Fruit fly (Drosophila melanogaster): ENCODE data around the gene Vps16A.
A peak's percentile ranks its signal among the peaks of the same experiment; 100 is the strongest.

The Vps16A gene

dm6 chr3R:9260421-9260973 lies 6.3 kb upstream of the Vps16A start, which contains the start of gene ATP6AP2 (continued):
- no peak for TF ChIP-seq CG17186 (GFP tag; optimal IDR thresholded peaks at IDR 0.05)
- TF ChIP-seq schlank (tag; optimal IDR thresholded peaks at IDR 0.05), result no peak
- no peak for TF ChIP-seq CG2678 (tag; optimal IDR thresholded peaks at IDR 0.05)
- peak; percentile 32 for TF ChIP-seq fd3F (GFP tag; optimal IDR thresholded peaks at IDR 0.05)
- TF ChIP-seq zen2 (GFP tag; IDR thresholded peaks at IDR 0.05; ENCODE audit: partially characterized antibody), result peak; percentile 48; the same call in 2 of the 3 replicates
- no peak for TF ChIP-seq CG30431 (GFP tag; optimal IDR thresholded peaks at IDR 0.05)
- no peak for TF ChIP-seq cg (GFP tag; optimal IDR thresholded peaks at IDR 0.05)
- TF ChIP-seq Adf1 (GFP tag; IDR thresholded peaks at IDR 0.05), result peak; percentile 32; the same call in 1 of the 2 replicates
- TF ChIP-seq CG18011 (GFP tag; optimal IDR thresholded peaks at IDR 0.05), result no peak
- peak; percentile 60 for TF ChIP-seq CG3281 (GFP tag; optimal IDR thresholded peaks at IDR 0.05)
- peak; percentile 66 for TF ChIP-seq CG32532 (GFP tag; IDR thresholded peaks at IDR 0.05)
- TF ChIP-seq stwl (tag; optimal IDR thresholded peaks at IDR 0.05), result peak; percentile 95
- no peak for TF ChIP-seq CG9876 (GFP tag; optimal IDR thresholded peaks at IDR 0.05)
- peak; percentile 90 for TF ChIP-seq crol (GFP tag; IDR thresholded peaks at IDR 0.05)
- no peak for TF ChIP-seq TFAM (GFP tag; optimal IDR thresholded peaks at IDR 0.05)
- peak; percentile 63 for TF ChIP-seq CG10267 (tag; optimal IDR thresholded peaks at IDR 0.05)
- TF ChIP-seq mirr (GFP tag; optimal IDR thresholded peaks at IDR 0.05), result peak; percentile 25
- TF ChIP-seq az2 (GFP tag; optimal IDR thresholded peaks at IDR 0.05), result peak; percentile 41
- TF ChIP-seq chinmo (GFP tag; IDR thresholded peaks at IDR 0.05; ENCODE audit: partially characterized antibody), result 0 out of 4 replicates have a peak, but pooled peaks have one; percentile 55
- peak; percentile 33 for TF ChIP-seq CG7556 (GFP tag; optimal IDR thresholded peaks at IDR 0.05)
- TF ChIP-seq CG1647 (GFP tag; optimal IDR thresholded peaks at IDR 0.05), result peak; percentile 10
- no peak for TF ChIP-seq CG11085 (GFP tag; IDR thresholded peaks at IDR 0.05)
- TF ChIP-seq lbe (GFP tag; optimal IDR thresholded peaks at IDR 0.05), result peak; percentile 43
- peak; percentile 40 for TF ChIP-seq scrt (GFP tag; optimal IDR thresholded peaks at IDR 0.05)
- TF ChIP-seq CG9727 (GFP tag; optimal IDR thresholded peaks at IDR 0.05), result peak; percentile 43
- peak; percentile 86 for TF ChIP-seq Bgb (GFP tag; IDR thresholded peaks at IDR 0.05; ENCODE audit: partially characterized antibody)
- TF ChIP-seq trem (tag; optimal IDR thresholded peaks at IDR 0.05), result peak; percentile 69
- TF ChIP-seq CG11456 (GFP tag; IDR thresholded peaks at IDR 0.05), result peak; percentile 72; the same call in 2 of the 3 replicates
- TF ChIP-seq Elba2 (GFP tag; optimal IDR thresholded peaks at IDR 0.05), result no peak
- TF ChIP-seq zfh2 (GFP tag; optimal IDR thresholded peaks at IDR 0.05), result peak; percentile 4
- TF ChIP-seq Hsf (GFP tag; optimal IDR thresholded peaks at IDR 0.05), result peak; percentile 42
- TF ChIP-seq psq (GFP tag; optimal IDR thresholded peaks at IDR 0.05), result no peak
- no peak for TF ChIP-seq Dfd (GFP tag; optimal IDR thresholded peaks at IDR 0.05)
- TF ChIP-seq chm (GFP tag; IDR thresholded peaks at IDR 0.05), result no peak
- TF ChIP-seq CG12219 (GFP tag; optimal IDR thresholded peaks at IDR 0.05), result no peak
- no peak for TF ChIP-seq CG14050 (GFP tag; IDR thresholded peaks at IDR 0.05)
- TF ChIP-seq Dip2 (GFP tag; IDR thresholded peaks at IDR 0.05), result no peak
- no peak for TF ChIP-seq CG17802 (tag; optimal IDR thresholded peaks at IDR 0.05)
- TF ChIP-seq lab (GFP tag; optimal IDR thresholded peaks at IDR 0.05), result no peak
- no peak for TF ChIP-seq D (optimal IDR thresholded peaks at IDR 0.05)
- TF ChIP-seq D (GFP tag; optimal IDR thresholded peaks at IDR 0.05), result no peak
- TF ChIP-seq CG7372 (GFP tag; IDR thresholded peaks at IDR 0.05), result no peak
- TF ChIP-seq tin (GFP tag; optimal IDR thresholded peaks at IDR 0.05), result peak; percentile 58
- TF ChIP-seq gro (GFP tag; optimal IDR thresholded peaks at IDR 0.05), result peak; percentile 11
- TF ChIP-seq sr (GFP tag; IDR thresholded peaks at IDR 0.05), result no peak
- no peak for TF ChIP-seq CG8089 (GFP tag; optimal IDR thresholded peaks at IDR 0.05)
- no peak for TF ChIP-seq btn (GFP tag; optimal IDR thresholded peaks at IDR 0.05)
- peak; percentile 56 for TF ChIP-seq caup (GFP tag; optimal IDR thresholded peaks at IDR 0.05; ENCODE audit: severe bottlenecking)
- no peak for TF ChIP-seq Oaz (GFP tag; IDR thresholded peaks at IDR 0.05)
- TF ChIP-seq Drgx (GFP tag; IDR thresholded peaks at IDR 0.05), result no peak; the same call in none of the 2 replicates
- no peak for TF ChIP-seq Bdp1 (GFP tag; optimal IDR thresholded peaks at IDR 0.05)
